Worm (Caenorhabditis elegans): ENCODE data around the gene ZC239.17.

ZC239.17 gene

DNA sequence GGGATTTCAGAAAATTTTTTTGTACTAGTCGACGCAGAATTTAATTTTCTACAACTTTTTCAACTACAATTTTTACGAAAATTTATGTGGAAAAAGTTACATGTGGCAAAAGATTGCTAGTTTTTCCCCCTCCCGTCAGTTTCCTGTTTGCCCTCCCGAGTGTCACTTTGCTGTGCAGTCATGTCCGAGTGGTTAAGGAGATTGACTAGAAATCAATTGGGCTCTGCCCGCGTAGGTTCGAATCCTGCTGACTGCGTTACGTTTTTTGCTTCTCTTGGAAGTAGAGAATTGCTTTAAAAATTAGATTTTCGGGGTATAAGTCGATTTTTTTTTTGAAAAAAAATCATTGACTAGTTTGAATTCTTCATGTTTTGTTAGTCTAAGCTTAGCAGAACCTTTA, 42.1 kb upstream of the ZC239.17 start (continued):
- TF ChIP-seq nhr-28 (tag; optimal IDR thresholded peaks at IDR 0.05) (no peak), daf-8 (GFP tag; IDR thresholded peaks at IDR 0.05) (no peak), zfp-3 (GFP tag; conservative IDR thresholded peaks at IDR 0.05) (0 out of 2 replicates have a peak, but pooled peaks have one; percentile 43), lim-7 (GFP tag; IDR thresholded peaks at IDR 0.05) (peak; percentile 70), lin-15B (tag; optimal IDR thresholded peaks at IDR 0.05) (no peak), dve-1 (tag; optimal IDR thresholded peaks at IDR 0.05; ENCODE audit: insufficient read depth) (peak; percentile 27), madf-5 (GFP tag; IDR thresholded peaks at IDR 0.05) (peak in 1 of 2 experiments; percentile 55; a peak in 1 of 4 replicates), lin-13 (GFP tag; optimal IDR thresholded peaks at IDR 0.05) (no peak), lin-39 (tag; optimal IDR thresholded peaks at IDR 0.05) (no peak), nhr-77 (tag; optimal IDR thresholded peaks at IDR 0.05) (no peak), ceh-32 (tag; optimal IDR thresholded peaks at IDR 0.05; ENCODE audit: poor library complexity) (no peak), rbr-2 (tag; optimal IDR thresholded peaks at IDR 0.05) (no peak), gei-8 (GFP tag; optimal IDR thresholded peaks at IDR 0.05) (no peak), D1046.2 (GFP tag; IDR thresholded peaks at IDR 0.05) (no peak), duxl-1 (tag; optimal IDR thresholded peaks at IDR 0.05; ENCODE audit: poor library complexity) (peak; percentile 61), zip-11 (GFP tag; IDR thresholded peaks at IDR 0.05) (no peak), Y75B8A.6 (GFP tag; IDR thresholded peaks at IDR 0.05) (no peak), pqm-1 (tag; optimal IDR thresholded peaks at IDR 0.05) (no peak), nhr-41 (GFP tag; IDR thresholded peaks at IDR 0.05) (no peak), hlh-11 (tag; optimal IDR thresholded peaks at IDR 0.05) (no peak), F10B5.3 (tag; optimal IDR thresholded peaks at IDR 0.05) (no peak), unc-62 (GFP tag; optimal IDR thresholded peaks at IDR 0.05 in 1 of 2) (no peak), unc-62 (tag; optimal IDR thresholded peaks at IDR 0.05) (no peak), aly-2 (tag; optimal IDR thresholded peaks at IDR 0.05) (no peak), dpl-1 (GFP tag; optimal IDR thresholded peaks at IDR 0.05) (no peak), ceh-28 (tag; optimal IDR thresholded peaks at IDR 0.05) (no peak), arid-1 (GFP tag; conservative IDR thresholded peaks at IDR 0.05) (no peak), attf-4 (tag; optimal IDR thresholded peaks at IDR 0.05) (no peak), nhr-237 (tag; optimal IDR thresholded peaks at IDR 0.05) (no peak), Y5F2A.4 (GFP tag; optimal IDR thresholded peaks at IDR 0.05) (no peak), zip-2 (tag; optimal IDR thresholded peaks at IDR 0.05) (no peak), madf-9 (GFP tag; conservative IDR thresholded peaks at IDR 0.05) (no peak), cey-2 (tag; optimal IDR thresholded peaks at IDR 0.05; ENCODE audit: borderline replicate concordance, insufficient read depth) (no peak), ceh-44 (GFP tag; IDR thresholded peaks at IDR 0.05) (0 out of 2 replicates have a peak, but pooled peaks have one; percentile 22), hif-1 (tag; optimal IDR thresholded peaks at IDR 0.05) (no peak), skn-1 (tag; optimal IDR thresholded peaks at IDR 0.05) (no peak), vab-7 (GFP tag; IDR thresholded peaks at IDR 0.05) (peak; percentile 57; the same call in 1 of the 2 replicates), mes-2 (tag; optimal IDR thresholded peaks at IDR 0.05; ENCODE audit: poor library complexity, severe bottlenecking) (peak; percentile 55), tag-97 (GFP tag; IDR thresholded peaks at IDR 0.05) (no peak), aha-1 (tag) (no peak), set-16 (GFP tag; IDR thresholded peaks at IDR 0.05) (no peak), fos-1 (tag; optimal IDR thresholded peaks at IDR 0.05) (no peak), ama-1 (optimal IDR thresholded peaks at IDR 0.05) (no peak), ces-1 (GFP tag; optimal IDR thresholded peaks at IDR 0.05) (no peak)

Measured in whole organism, L4 larva.